Worm (Caenorhabditis elegans) whole organism, L1 larva: ENCODE measurements around the gene srx-136.

Experiments
- grh-1 ChIP-seq: fragments of 200-800 bp; sonication (Bioruptor generic); IDR thresholded peaks from 2 replicates; pipeline ENCODE4 v1.3.6; 2022; ENCODE audit warnings: missing genetic modification reagents, missing genetic modification characterization, missing compliant biosample characterization
- nhr-11 ChIP-seq: fragments of 150-350 bp; optimal IDR thresholded peaks from 2 replicates; lab custom pipeline; 2014; ENCODE audit warnings: missing biosample characterization, missing genetic modification characterization
- nhr-77 ChIP-seq: fragments of 150-350 bp; optimal IDR thresholded peaks from 2 replicates; lab custom pipeline; 2014; ENCODE audit warnings: missing biosample characterization, missing genetic modification characterization
- pqm-1 ChIP-seq: sonication (generic microtip); optimal IDR thresholded peaks from 3 replicates; lab custom pipeline; 2017; ENCODE audit warnings: missing biosample characterization, missing genetic modification characterization
- unc-62 ChIP-seq: fragments of 150-350 bp; optimal IDR thresholded peaks from 2 replicates; lab custom pipeline; 2014; ENCODE audit warnings: missing biosample characterization, missing genetic modification reagents, missing genetic modification characterization
- ztf-11 ChIP-seq, 2 experiments: sonication (generic microtip); optimal IDR thresholded peaks; 2 replicates each; lab custom pipeline; 2016 to 2017; ENCODE audit warnings: missing genetic modification characterization in 2 of 2, missing biosample characterization in 1 of 2, missing compliant biosample characterization in 1 of 2

DNA sequence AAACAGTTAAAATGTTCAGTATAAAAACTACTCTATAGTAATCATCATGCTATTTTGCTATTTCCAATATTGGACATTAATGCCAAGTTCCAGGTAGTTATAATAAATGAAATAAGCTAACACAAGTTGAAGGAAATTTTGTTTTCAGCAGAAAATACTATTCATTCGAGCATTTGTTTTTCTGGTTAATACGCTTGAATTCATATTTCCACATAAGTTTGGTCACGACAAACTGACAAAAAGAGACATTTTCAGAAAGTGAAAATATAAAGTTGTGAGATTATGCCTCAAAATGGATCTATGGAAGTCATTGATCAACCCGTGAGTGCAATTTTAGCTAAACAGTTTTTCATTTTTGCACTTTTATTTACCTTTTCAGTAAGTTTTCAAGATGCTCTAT lies 12.1 kb upstream of the srx-136 start, which contains the start of gene srx-131:
- TF ChIP-seq ztf-11 (tag; optimal IDR thresholded peaks at IDR 0.05; lab: Kevin White, UChicago) (no peak), grh-1 (no peak), unc-62 (no peak), nhr-11 (no peak), pqm-1 (tag; lab: Kevin White, UChicago) (no peak), nhr-77 (tag; lab: Kevin White, UChicago) (no peak)
